Worm (Caenorhabditis elegans) whole organism, early embryonic: Measurements from ENCODE around the gene Y47G7B.2.

Source experiments
- B0310.2 ChIP-seq: sonication (generic microtip); optimal IDR thresholded peaks from 2 replicates; lab custom pipeline; 2016; ENCODE audit warnings: mild to moderate bottlenecking, missing genetic modification characterization, missing compliant biosample characterization
- F13C5.2 ChIP-seq: sonication (generic microtip); optimal IDR thresholded peaks from 2 replicates; lab custom pipeline; 2017; ENCODE audit warnings: mild to moderate bottlenecking, missing genetic modification characterization, inconsistent platforms, missing compliant biosample characterization
- aly-1 ChIP-seq: sonication (generic microtip); optimal IDR thresholded peaks from 2 replicates; lab custom pipeline; 2016; ENCODE audit warnings: missing genetic modification characterization, missing compliant biosample characterization
- ama-1 ChIP-seq: fragments of 150-350 bp; optimal IDR thresholded peaks from 2 replicates; lab custom pipeline; 2014
- ceh-13 ChIP-seq: fragments of 200-800 bp; sonication (Bioruptor generic); optimal IDR thresholded peaks from 2 replicates; lab custom pipeline; 2018; ENCODE audit warnings: mild to moderate bottlenecking, missing genetic modification characterization, missing compliant biosample characterization
- ceh-36 ChIP-seq: sonication (generic microtip); optimal IDR thresholded peaks from 2 replicates; lab custom pipeline; 2016; ENCODE audit warnings: missing genetic modification characterization, inconsistent platforms, missing compliant biosample characterization
- ets-7 ChIP-seq: sonication (generic microtip); optimal IDR thresholded peaks from 2 replicates; lab custom pipeline; 2016; ENCODE audit warnings: missing genotype, missing genetic modification characterization, missing compliant biosample characterization
- flt-1 ChIP-seq: fragments of 200-800 bp; sonication (Bioruptor generic); IDR thresholded peaks from 2 replicates; pipeline ENCODE4 v1.3.6; 2022; ENCODE audit warnings: missing genetic modification characterization, missing compliant biosample characterization
- hmbx-1 ChIP-seq: sonication (generic microtip); optimal IDR thresholded peaks from 2 replicates; lab custom pipeline; 2016; ENCODE audit warnings: mild to moderate bottlenecking, missing genetic modification characterization, missing compliant biosample characterization
- hmg-4 ChIP-seq: fragments of 200-800 bp; sonication (Bioruptor generic); optimal IDR thresholded peaks from 2 replicates; lab custom pipeline; 2018; ENCODE audit warnings: mild to moderate bottlenecking, missing genetic modification characterization, missing compliant biosample characterization
- hnd-1 ChIP-seq: sonication (generic microtip); optimal IDR thresholded peaks from 2 replicates; lab custom pipeline; 2016; ENCODE audit warnings: missing genetic modification characterization, missing compliant biosample characterization
- pes-1 ChIP-seq: fragments of 200-800 bp; sonication (Bioruptor generic); IDR thresholded peaks from 2 replicates; pipeline ENCODE4 v1.3.6; 2022; ENCODE audit warnings: missing genetic modification reagents, missing genetic modification characterization, missing compliant biosample characterization
- scrt-1 ChIP-seq: fragments of 200-800 bp; sonication (Bioruptor generic); IDR thresholded peaks from 2 replicates; pipeline ENCODE4 v1.3.6; 2022; ENCODE audit warnings: missing genetic modification characterization, missing compliant biosample characterization
- sea-1 ChIP-seq: fragments of 200-800 bp; sonication (Bioruptor generic); conservative IDR thresholded peaks from 2 replicates; pipeline ENCODE4 v1.3.6; 2022; ENCODE audit warnings: missing genetic modification characterization, missing compliant biosample characterization
- tbx-11 ChIP-seq: fragments of 200-800 bp; sonication (Bioruptor generic); IDR thresholded peaks from 2 replicates; pipeline ENCODE4 v1.3.6; 2022; ENCODE audit warnings: missing genetic modification characterization, missing compliant biosample characterization
- tbx-37 ChIP-seq: fragments of 200-800 bp; sonication (Bioruptor generic); conservative IDR thresholded peaks from 2 replicates; pipeline ENCODE4 v1.3.6; 2022; ENCODE audit warnings: missing genetic modification reagents, missing genetic modification characterization, missing compliant biosample characterization
- tra-4 ChIP-seq: sonication (generic microtip); optimal IDR thresholded peaks from 2 replicates; lab custom pipeline; 2017; ENCODE audit warnings: missing genetic modification characterization, missing compliant biosample characterization

Y47G7B.2 gene

ce11 chrII:2734735-2735134, 26.9 kb upstream of the Y47G7B.2 start:
- 0 out of 2 replicates have a peak, but pooled peaks have one; percentile 27 for TF ChIP-seq scrt-1 (GFP tag; lab: Robert Waterston, UW)
- TF ChIP-seq hmg-4 (GFP tag; lab: Kevin White, UChicago), result no peak

- TF ChIP-seq ceh-36 (tag; lab: Kevin White, UChicago) (peak; percentile 66), hmbx-1 (tag; lab: Kevin White, UChicago) (no peak)
Observed at ce11 chrII:2734266-2734665, 26.5 kb upstream of the Y47G7B.2 start.

- TF ChIP-seq tra-4 (tag; lab: Kevin White, UChicago) (no peak), sea-1 (GFP tag; lab: Robert Waterston, UW) (no peak), tbx-37 (GFP tag; lab: Robert Waterston, UW) (no peak), scrt-1 (GFP tag; lab: Robert Waterston, UW) (no peak), ceh-13 (GFP tag; lab: Kevin White, UChicago) (no peak)
Observed at ce11 chrII:2730647-2731046, 22.8 kb upstream of the Y47G7B.2 start.

- TF ChIP-seq hmg-4 (GFP tag; lab: Kevin White, UChicago) (no peak), flt-1 (no peak), hmbx-1 (tag; lab: Kevin White, UChicago) (no peak), tbx-11 (no peak), ets-7 (no peak), hnd-1 (tag; lab: Kevin White, UChicago) (no peak), scrt-1 (GFP tag; lab: Robert Waterston, UW) (no peak), sea-1 (GFP tag; lab: Robert Waterston, UW) (no peak), pes-1 (GFP tag; lab: Robert Waterston, UW) (no peak), F13C5.2 (tag; lab: Kevin White, UChicago) (no peak), tra-4 (tag; lab: Kevin White, UChicago) (no peak)
Observed at ce11 chrII:2726774-2727173, 19.0 kb upstream of the Y47G7B.2 start.

ce11 chrII:2725561-2725960, 17.7 kb upstream of the Y47G7B.2 start, which contains the start of the genes T05A8.11 and nep-2:
T05A8.11 (minus strand) TSS chrII:2725661.
nep-2 (minus strand) TSS chrII:2725752.
- no peak for TF ChIP-seq scrt-1 (GFP tag; lab: Robert Waterston, UW)
- no peak for TF ChIP-seq hnd-1 (tag; lab: Kevin White, UChicago)
- no peak for TF ChIP-seq aly-1 (tag; lab: Kevin White, UChicago)
- TF ChIP-seq hmg-4 (GFP tag; lab: Kevin White, UChicago), result no peak
- no peak for TF ChIP-seq tbx-11
- no peak for TF ChIP-seq hmbx-1 (tag; lab: Kevin White, UChicago)
- TF ChIP-seq tra-4 (tag; lab: Kevin White, UChicago), result no peak
- TF ChIP-seq flt-1, result no peak
- no peak for TF ChIP-seq tbx-37 (GFP tag; lab: Robert Waterston, UW)
- no peak for TF ChIP-seq F13C5.2 (tag; lab: Kevin White, UChicago)
- no peak for TF ChIP-seq B0310.2
- no peak for TF ChIP-seq ets-7

- TF ChIP-seq hmg-4 (GFP tag; lab: Kevin White, UChicago) (no peak), hnd-1 (tag; lab: Kevin White, UChicago) (no peak), B0310.2 (no peak), aly-1 (tag; lab: Kevin White, UChicago) (no peak), tra-4 (tag; lab: Kevin White, UChicago) (no peak), sea-1 (GFP tag; lab: Robert Waterston, UW) (no peak), ets-7 (no peak), hmbx-1 (tag; lab: Kevin White, UChicago) (no peak), pes-1 (GFP tag; lab: Robert Waterston, UW) (no peak), flt-1 (no peak)
Observed at ce11 chrII:2721992-2722391, 14.2 kb upstream of the Y47G7B.2 start.

ce11 chrII:2719212-2719611, 11.4 kb upstream of the Y47G7B.2 start:
- TF ChIP-seq ceh-13 (GFP tag; lab: Kevin White, UChicago), result no peak
- no peak for TF ChIP-seq sea-1 (GFP tag; lab: Robert Waterston, UW)
- no peak for TF ChIP-seq flt-1
- TF ChIP-seq ceh-36 (tag; lab: Kevin White, UChicago), result no peak
- TF ChIP-seq B0310.2, result no peak
- TF ChIP-seq scrt-1 (GFP tag; lab: Robert Waterston, UW), result no peak
- TF ChIP-seq ama-1 (lab: Kevin White, UChicago), result no peak
- no peak for TF ChIP-seq hmbx-1 (tag; lab: Kevin White, UChicago)
- no peak for TF ChIP-seq tra-4 (tag; lab: Kevin White, UChicago)
- TF ChIP-seq F13C5.2 (tag; lab: Kevin White, UChicago), result no peak
- TF ChIP-seq ets-7, result no peak
- no peak for TF ChIP-seq tbx-37 (GFP tag; lab: Robert Waterston, UW)
- TF ChIP-seq hnd-1 (tag; lab: Kevin White, UChicago), result no peak
- TF ChIP-seq hmg-4 (GFP tag; lab: Kevin White, UChicago), result no peak
- no peak for TF ChIP-seq pes-1 (GFP tag; lab: Robert Waterston, UW)
- TF ChIP-seq tbx-11, result no peak
- TF ChIP-seq aly-1 (tag; lab: Kevin White, UChicago), result no peak

ce11 chrII:2717335-2717734, 9.5 kb upstream of the Y47G7B.2 start, which contains the start of gene T05A8.3:
T05A8.3 (minus strand) TSS chrII:2717435.
- TF ChIP-seq ets-7, result no peak

- TF ChIP-seq hmbx-1 (tag; lab: Kevin White, UChicago), result no peak
- TF ChIP-seq ceh-13 (GFP tag; lab: Kevin White, UChicago), result no peak
- TF ChIP-seq ceh-36 (tag; lab: Kevin White, UChicago), result no peak
- no peak for TF ChIP-seq scrt-1 (GFP tag; lab: Robert Waterston, UW)
- TF ChIP-seq F13C5.2 (tag; lab: Kevin White, UChicago), result no peak
- TF ChIP-seq tbx-11, result no peak
- TF ChIP-seq tra-4 (tag; lab: Kevin White, UChicago), result no peak
- TF ChIP-seq hnd-1 (tag; lab: Kevin White, UChicago), result no peak
- TF ChIP-seq B0310.2, result no peak
- no peak for TF ChIP-seq ama-1 (lab: Kevin White, UChicago)
- no peak for TF ChIP-seq aly-1 (tag; lab: Kevin White, UChicago)
- no peak for TF ChIP-seq tbx-37 (GFP tag; lab: Robert Waterston, UW)
- TF ChIP-seq hmg-4 (GFP tag; lab: Kevin White, UChicago), result no peak
- TF ChIP-seq ets-7, result no peak
- no peak for TF ChIP-seq pes-1 (GFP tag; lab: Robert Waterston, UW)
- no peak for TF ChIP-seq flt-1
- TF ChIP-seq sea-1 (GFP tag; lab: Robert Waterston, UW), result no peak
Observed at ce11 chrII:2710919-2711318, 3.1 kb upstream of the Y47G7B.2 start, which contains the start of gene T05A8.2. T05A8.2 (minus strand) TSS chrII:2711019.
